In the genomic region with DNA sequence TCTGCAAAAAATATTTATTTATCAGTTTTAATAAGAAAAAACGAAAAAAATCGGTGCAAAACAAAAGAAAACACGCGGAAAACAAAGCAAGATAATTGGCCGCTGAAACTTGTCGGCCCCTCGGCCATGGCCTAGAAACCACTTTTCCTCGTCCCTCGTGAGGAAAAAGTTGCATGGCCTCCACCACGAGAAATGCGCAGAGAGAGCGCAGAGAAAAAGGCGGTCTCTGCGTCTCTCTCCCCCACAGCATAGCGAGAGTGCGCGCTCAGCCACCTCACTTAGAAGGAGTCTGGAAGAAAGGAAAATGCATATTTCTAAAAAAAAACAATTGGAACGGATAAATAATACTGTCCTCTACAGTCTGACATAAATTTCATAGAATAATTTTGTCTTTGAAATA, we compare ENCODE assay signal across 2 worm cellular contexts.
A peak's percentile ranks its signal among the peaks of the same experiment; 100 is the strongest.
TF ChIP-seq lines count a peak whose summit lies in the region.

No protein-coding gene starts in this region.

TF ChIP-seq in whole organism, L1 larva, 84 proteins besides CTCF, POLR2A, EP300 and RAD21 (continued from another document):
- peak; percentile 63 for TF ChIP-seq nhr-85 (tag; lab: Kevin White, UChicago)
- peak; percentile 24 to 48 for TF ChIP-seq lin-35 (GFP tag; optimal IDR thresholded peaks at IDR 0.05; lab: Kevin White, UChicago)
- peak; percentile 53 for TF ChIP-seq tbx-2 (tag; optimal IDR thresholded peaks at IDR 0.05; lab: Kevin White, UChicago)
- peak; percentile 75 for TF ChIP-seq nhr-47 (tag; optimal IDR thresholded peaks at IDR 0.05; lab: Kevin White, UChicago)
- peak; percentile 55 for TF ChIP-seq swsn-7 (tag; optimal IDR thresholded peaks at IDR 0.05; lab: Kevin White, UChicago)
- TF ChIP-seq isw-1 (GFP tag; IDR thresholded peaks at IDR 0.05; lab: Robert Waterston, UW), result peak; percentile 79
- peak in 1 of 2 experiments; percentile 12 for TF ChIP-seq ztf-11 (tag; optimal IDR thresholded peaks at IDR 0.05; lab: Kevin White, UChicago)
- TF ChIP-seq lin-15B (tag; optimal IDR thresholded peaks at IDR 0.05; lab: Kevin White, UChicago), result peak; percentile 11
- TF ChIP-seq nhr-20 (tag; optimal IDR thresholded peaks at IDR 0.05; lab: Kevin White, UChicago), result peak; percentile 26
- TF ChIP-seq snu-23 (GFP tag; optimal IDR thresholded peaks at IDR 0.05; lab: Kevin White, UChicago), result peak; percentile 60
- TF ChIP-seq fkh-8 (tag; optimal IDR thresholded peaks at IDR 0.05; lab: Kevin White, UChicago), result peak; percentile 8
- TF ChIP-seq elt-2 (tag; optimal IDR thresholded peaks at IDR 0.05; lab: Kevin White, UChicago), result peak; percentile 0
- peak; percentile 43; the same call in 1 of the 2 replicates for TF ChIP-seq grh-1 (GFP tag; IDR thresholded peaks at IDR 0.05; lab: Robert Waterston, UW)
- peak; percentile 7 to 29 (median 22) for TF ChIP-seq ceh-82 (tag; optimal IDR thresholded peaks at IDR 0.05; lab: Kevin White, UChicago)
- peak; percentile 45; the same call in 1 of the 2 replicates for TF ChIP-seq ceh-88 (GFP tag; IDR thresholded peaks at IDR 0.05; lab: Robert Waterston, UW)
- peak; percentile 44 for TF ChIP-seq xbp-1 (tag; optimal IDR thresholded peaks at IDR 0.05; lab: Kevin White, UChicago)
- peak; percentile 58 for TF ChIP-seq ceh-90 (tag; optimal IDR thresholded peaks at IDR 0.05; lab: Kevin White, UChicago)
- peak; percentile 70; the same call in 1 of the 2 replicates for TF ChIP-seq mab-9 (GFP tag; IDR thresholded peaks at IDR 0.05; lab: Robert Waterston, UW)

TF ChIP-seq in whole organism, L4 larva, 104 proteins besides CTCF, POLR2A, EP300 and RAD21 (continued from another document):
- TF ChIP-seq hmg-1.1 (GFP tag; IDR thresholded peaks at IDR 0.05; lab: Robert Waterston, UW) (peak; percentile 85), set-16 (GFP tag; IDR thresholded peaks at IDR 0.05; lab: Robert Waterston, UW) (peak; percentile 76), madf-9 (GFP tag; conservative IDR thresholded peaks at IDR 0.05; lab: Robert Waterston, UW) (0 out of 2 replicates have a peak, but pooled peaks have one; percentile 40), ceh-20 (GFP tag; IDR thresholded peaks at IDR 0.05; lab: Robert Waterston, UW) (0 out of 2 replicates have a peak, but pooled peaks have one; percentile 15), egl-43 (GFP tag; IDR thresholded peaks at IDR 0.05; lab: Robert Waterston, UW) (peak; percentile 63), Y48G9A.11 (GFP tag; IDR thresholded peaks at IDR 0.05; lab: Robert Waterston, UW) (peak; percentile 32; the same call in 1 of the 2 replicates)
TF ChIP-seq in whole organism, L4 larva: peak in this region for 17; not testable (repeated sequence) for 87.
